Fruit fly (Drosophila melanogaster): Measurements from ENCODE around the gene CG10588.

The CG10588 gene

DNA sequence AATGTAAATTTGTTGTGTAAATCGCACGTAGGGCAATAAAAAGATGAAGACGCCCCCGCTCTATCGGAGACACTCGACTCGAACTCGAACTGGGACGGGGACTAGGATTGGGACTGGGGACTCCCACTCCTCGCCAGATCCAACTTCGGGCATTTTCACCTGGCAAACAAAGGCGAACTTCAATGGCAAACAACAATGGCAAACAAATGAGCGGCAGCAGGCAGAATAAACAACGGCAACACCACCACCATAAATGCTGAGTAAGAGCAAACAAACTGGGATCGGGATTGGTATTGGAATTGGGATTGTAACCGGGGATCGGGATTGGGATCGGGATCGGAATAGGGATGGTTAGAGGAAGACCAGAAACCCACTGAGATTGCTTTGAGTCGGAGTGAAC lies 12.6 kb upstream of the CG10588 start (continued):
- TF ChIP-seq CG2678 (tag; optimal IDR thresholded peaks at IDR 0.05) (peak; percentile 43), cg (GFP tag; optimal IDR thresholded peaks at IDR 0.05) (no peak), cad (GFP tag; optimal IDR thresholded peaks at IDR 0.05) (no peak), CG13296 (GFP tag; optimal IDR thresholded peaks at IDR 0.05) (no peak), Mrtf (GFP tag; IDR thresholded peaks at IDR 0.05) (no peak), CG10147 (GFP tag; optimal IDR thresholded peaks at IDR 0.05) (no peak), Oli (tag; optimal IDR thresholded peaks at IDR 0.05) (no peak), CG12942 (GFP tag; optimal IDR thresholded peaks at IDR 0.05) (peak; percentile 32), az2 (GFP tag; optimal IDR thresholded peaks at IDR 0.05) (no peak), CG8089 (GFP tag; optimal IDR thresholded peaks at IDR 0.05) (peak; percentile 62), CoRest (tag; optimal IDR thresholded peaks at IDR 0.05) (no peak), Nf-YC (tag; optimal IDR thresholded peaks at IDR 0.05) (no peak), CG4328 (GFP tag; optimal IDR thresholded peaks at IDR 0.05) (peak; percentile 41), sr (GFP tag; IDR thresholded peaks at IDR 0.05) (0 out of 3 replicates have a peak, but pooled peaks have one; percentile 30), slbo (GFP tag; IDR thresholded peaks at IDR 0.05) (no peak), grau (tag; optimal IDR thresholded peaks at IDR 0.05) (no peak), CG30431 (GFP tag; optimal IDR thresholded peaks at IDR 0.05) (peak; percentile 15), CG3065 (GFP tag; optimal IDR thresholded peaks at IDR 0.05) (no peak), repo (GFP tag; optimal IDR thresholded peaks at IDR 0.05) (peak; percentile 5), CG12155 (GFP tag; optimal IDR thresholded peaks at IDR 0.05) (no peak), CG31224 (GFP tag; IDR thresholded peaks at IDR 0.05) (no peak), pita (GFP tag; optimal IDR thresholded peaks at IDR 0.05) (no peak), Atf6 (GFP tag; IDR thresholded peaks at IDR 0.05) (no peak), wdn (GFP tag; IDR thresholded peaks at IDR 0.05) (no peak), btn (GFP tag; optimal IDR thresholded peaks at IDR 0.05) (no peak), Drgx (GFP tag; IDR thresholded peaks at IDR 0.05) (no peak), ranshi (GFP tag; IDR thresholded peaks at IDR 0.05) (no peak), jigr1 (GFP tag; IDR thresholded peaks at IDR 0.05) (no peak), CG31365 (tag; optimal IDR thresholded peaks at IDR 0.05) (peak; percentile 9), ro (GFP tag; IDR thresholded peaks at IDR 0.05) (no peak), CG7786 (GFP tag; optimal IDR thresholded peaks at IDR 0.05) (no peak), CG11085 (GFP tag; IDR thresholded peaks at IDR 0.05) (no peak), dati (GFP tag; IDR thresholded peaks at IDR 0.05) (no peak), CG5245 (GFP tag; optimal IDR thresholded peaks at IDR 0.05) (no peak), CG9609 (GFP tag; optimal IDR thresholded peaks at IDR 0.05) (peak; percentile 12), lmd (GFP tag; IDR thresholded peaks at IDR 0.05) (no peak), CG6791 (GFP tag; IDR thresholded peaks at IDR 0.05; ENCODE audit: partially characterized antibody) (no peak), unpg (GFP tag; optimal IDR thresholded peaks at IDR 0.05) (peak; percentile 19), CG17829 (tag; optimal IDR thresholded peaks at IDR 0.05) (peak; percentile 27), CG7372 (GFP tag; IDR thresholded peaks at IDR 0.05) (no peak), esg (GFP tag; conservative IDR thresholded peaks at IDR 0.05) (no peak), Hsf (GFP tag; optimal IDR thresholded peaks at IDR 0.05) (no peak), CG8388 (GFP tag; optimal IDR thresholded peaks at IDR 0.05) (peak; percentile 6), hb (GFP tag; IDR thresholded peaks at IDR 0.05; ENCODE audit: partially characterized antibody) (no peak), Doc2 (GFP tag; IDR thresholded peaks at IDR 0.05) (no peak), CG12236 (GFP tag; optimal IDR thresholded peaks at IDR 0.05) (peak; percentile 63), CG4282 (GFP tag; optimal IDR thresholded peaks at IDR 0.05) (no peak), CG17612 (GFP tag; IDR thresholded peaks at IDR 0.05) (no peak), knrl (GFP tag; IDR thresholded peaks at IDR 0.05; ENCODE audit: partially characterized antibody) (no peak), Nf-YB (GFP tag; optimal IDR thresholded peaks at IDR 0.05) (peak; percentile 6), Xbp1 (GFP tag; optimal IDR thresholded peaks at IDR 0.05) (no peak), CG10267 (tag; optimal IDR thresholded peaks at IDR 0.05) (no peak), chinmo (GFP tag; IDR thresholded peaks at IDR 0.05; ENCODE audit: partially characterized antibody) (no peak)

Measured in whole organism, embryonic.